Fruit fly (Drosophila melanogaster) whole organism, embryonic: Measurements from ENCODE around the gene mRpL19.

ENCODE experiments used
- BEAF-32 ChIP-seq: fragments of 200-800 bp; sonication (Bioruptor generic); optimal IDR thresholded peaks from 3 replicates; lab custom pipeline; 2017; ENCODE audit warnings: missing biosample characterization, missing genetic modification characterization, mild to moderate bottlenecking, moderate library complexity, missing genetic modification reagents
- Bteb2 ChIP-seq: fragments of 200-800 bp; sonication (Bioruptor generic); optimal IDR thresholded peaks from 2 replicates; lab custom pipeline; 2016; ENCODE audit warnings: missing biosample characterization, missing genetic modification characterization
- CG10147 ChIP-seq: fragments of 200-800 bp; sonication (Bioruptor generic); optimal IDR thresholded peaks from 2 replicates; lab custom pipeline; 2019; ENCODE audit warnings: missing biosample characterization, mild to moderate bottlenecking, missing genetic modification characterization, moderate library complexity
- CG10366 ChIP-seq: fragments of 200-800 bp; sonication (Bioruptor generic); IDR thresholded peaks from 2 replicates; pipeline ENCODE4 v1.3.6; 2022; ENCODE audit warnings: missing biosample characterization, missing genetic modification characterization
- CG11696 ChIP-seq: fragments of 200-800 bp; sonication (Bioruptor generic); IDR thresholded peaks from 2 replicates; pipeline ENCODE4 v1.3.6; 2022; ENCODE audit warnings: missing biosample characterization, missing genetic modification characterization
- CG12104 ChIP-seq: fragments of 200-800 bp; sonication (Bioruptor generic); optimal IDR thresholded peaks from 3 replicates; lab custom pipeline; 2016; ENCODE audit warnings: missing biosample characterization, missing genetic modification characterization
- CG12769 ChIP-seq: fragments of 200-800 bp; sonication (Bioruptor generic); optimal IDR thresholded peaks from 2 replicates; lab custom pipeline; 2019; ENCODE audit warnings: missing biosample characterization, mild to moderate bottlenecking, missing genetic modification characterization, moderate library complexity
- CG15696 ChIP-seq: fragments of 200-800 bp; sonication (Bioruptor generic); optimal IDR thresholded peaks from 2 replicates; lab custom pipeline; 2019; ENCODE audit warnings: missing biosample characterization, mild to moderate bottlenecking, missing genetic modification characterization, moderate library complexity
- CG16779 ChIP-seq: fragments of 200-800 bp; sonication (Bioruptor generic); IDR thresholded peaks from 2 replicates; pipeline ENCODE4 v1.3.6; 2022; ENCODE audit warnings: missing biosample characterization, missing genetic modification characterization
- CG17328 ChIP-seq: fragments of 200-800 bp; sonication (Bioruptor generic); IDR thresholded peaks from 2 replicates; pipeline ENCODE4 v1.3.6; 2022; ENCODE audit warnings: missing biosample characterization, missing genetic modification characterization
- CG17612 ChIP-seq: fragments of 200-800 bp; sonication (Bioruptor generic); IDR thresholded peaks from 2 replicates; pipeline ENCODE4 v1.3.6; 2022; ENCODE audit warnings: missing biosample characterization, missing genetic modification characterization
- CG18599 ChIP-seq: fragments of 200-800 bp; sonication (Bioruptor generic); optimal IDR thresholded peaks from 3 replicates; lab custom pipeline; 2017; ENCODE audit warnings: missing biosample characterization, missing genetic modification characterization, mild to moderate bottlenecking, moderate library complexity, missing genetic modification reagents
- CG18619 ChIP-seq: fragments of 200-800 bp; sonication (Bioruptor generic); optimal IDR thresholded peaks from 3 replicates; lab custom pipeline; 2017; ENCODE audit warnings: missing biosample characterization, mild to moderate bottlenecking, missing genetic modification characterization
- CG2120 ChIP-seq: fragments of 200-800 bp; sonication (Bioruptor generic); optimal IDR thresholded peaks from 3 replicates; lab custom pipeline; 2016; ENCODE audit warnings: missing biosample characterization, missing genetic modification characterization
- CG2202 ChIP-seq: fragments of 200-800 bp; sonication (Bioruptor generic); optimal IDR thresholded peaks from 2 replicates; lab custom pipeline; 2018; ENCODE audit warnings: missing biosample characterization, mild to moderate bottlenecking, missing genetic modification characterization
- CG2712 ChIP-seq: fragments of 200-800 bp; optimal IDR thresholded peaks from 3 replicates; lab custom pipeline; 2019; ENCODE audit warnings: missing biosample characterization, mild to moderate bottlenecking, missing genetic modification characterization, moderate library complexity
- CG2889 ChIP-seq: fragments of 200-800 bp; sonication (Bioruptor generic); IDR thresholded peaks from 3 replicates; pipeline ENCODE4 v1.3.6; 2022; ENCODE audit warnings: missing biosample characterization, missing genetic modification characterization
- CG4328 ChIP-seq: fragments of 200-800 bp; sonication (Bioruptor generic); optimal IDR thresholded peaks from 3 replicates; lab custom pipeline; 2017; ENCODE audit warnings: missing biosample characterization, missing genetic modification reagents, missing genetic modification characterization
- CG5953 ChIP-seq: fragments of 200-800 bp; sonication (Bioruptor generic); IDR thresholded peaks from 2 replicates; pipeline ENCODE4 v1.3.6; 2022; ENCODE audit warnings: missing biosample characterization, missing genetic modification characterization
- CG7372 ChIP-seq: fragments of 200-800 bp; sonication (Bioruptor generic); IDR thresholded peaks from 2 replicates; pipeline ENCODE4 v1.3.6; 2022; ENCODE audit warnings: missing biosample characterization, missing genetic modification characterization
- CG8478 ChIP-seq: fragments of >200 bp; optimal IDR thresholded peaks from 2 replicates; lab custom pipeline; 2018
- CG9609 ChIP-seq: fragments of 200-800 bp; sonication (Bioruptor generic); optimal IDR thresholded peaks from 3 replicates; lab custom pipeline; 2016; ENCODE audit warnings: missing biosample characterization, missing genetic modification characterization
- Deaf1 ChIP-seq: fragments of 200-800 bp; optimal IDR thresholded peaks from 3 replicates; lab custom pipeline; 2019; ENCODE audit warnings: missing biosample characterization, mild to moderate bottlenecking, missing genetic modification characterization, moderate library complexity
- Ets97D ChIP-seq: fragments of 200-800 bp; sonication (Bioruptor generic); optimal IDR thresholded peaks from 3 replicates; lab custom pipeline; 2016; ENCODE audit warnings: missing biosample characterization, missing genetic modification characterization
- Gug ChIP-seq: fragments of 200-800 bp; sonication (Bioruptor generic); IDR thresholded peaks from 4 replicates; pipeline ENCODE4 v1.3.6; 2022; ENCODE audit warnings: missing biosample characterization, missing genetic modification characterization
- HLHmδ ChIP-seq: fragments of 200-800 bp; sonication (Bioruptor generic); optimal IDR thresholded peaks from 2 replicates; lab custom pipeline; 2018; ENCODE audit warnings: missing biosample characterization, mild to moderate bottlenecking, missing genetic modification characterization, moderate library complexity
- Hmr ChIP-seq: fragments of 200-800 bp; sonication (Bioruptor generic); optimal IDR thresholded peaks from 3 replicates; lab custom pipeline; 2017; ENCODE audit warnings: mild to moderate bottlenecking, missing biosample characterization, missing genetic modification reagents, missing genetic modification characterization
- Lpt ChIP-seq: fragments of >200 bp; optimal IDR thresholded peaks from 2 replicates; lab custom pipeline; 2018; ENCODE audit warnings: missing biosample characterization, missing genetic modification characterization
- Nf-YA ChIP-seq: fragments of 200-800 bp; sonication (Bioruptor generic); IDR thresholded peaks from 2 replicates; pipeline ENCODE4 v1.3.6; 2022; ENCODE audit warnings: missing biosample characterization, missing genetic modification characterization
- Opbp ChIP-seq: fragments of 200-800 bp; sonication (Bioruptor generic); IDR thresholded peaks from 3 replicates; pipeline ENCODE4 v1.3.6; 2022; ENCODE audit warnings: missing biosample characterization, missing genetic modification characterization; ENCODE audit not compliant: partially characterized antibody
- Optix ChIP-seq: fragments of 200-800 bp; sonication (Bioruptor generic); IDR thresholded peaks from 3 replicates; pipeline ENCODE4 v1.3.6; 2022; ENCODE audit warnings: missing biosample characterization, missing genetic modification characterization
- Sox100B ChIP-seq: fragments of 200-800 bp; sonication (Bioruptor generic); optimal IDR thresholded peaks from 3 replicates; lab custom pipeline; 2018; ENCODE audit warnings: missing biosample characterization, mild to moderate bottlenecking, missing genetic modification characterization
- Sry-β ChIP-seq: fragments of 200-800 bp; sonication (Bioruptor generic); optimal IDR thresholded peaks from 2 replicates; lab custom pipeline; 2018; ENCODE audit warnings: missing biosample characterization, mild to moderate bottlenecking, missing genetic modification characterization, moderate library complexity
- cato ChIP-seq: fragments of 200-800 bp; sonication (Bioruptor generic); optimal IDR thresholded peaks from 2 replicates; lab custom pipeline; 2016; ENCODE audit warnings: missing biosample characterization, missing genetic modification characterization, borderline replicate concordance
- caup ChIP-seq: fragments of 200-800 bp; sonication (Bioruptor generic); optimal IDR thresholded peaks from 3 replicates; lab custom pipeline; 2017; ENCODE audit warnings: missing biosample characterization, mild to moderate bottlenecking, missing genetic modification characterization, moderate library complexity; ENCODE audit not compliant: severe bottlenecking
- danr ChIP-seq: fragments of 200-800 bp; sonication (Bioruptor generic); IDR thresholded peaks from 2 replicates; pipeline ENCODE4 v1.3.6; 2022; ENCODE audit warnings: missing biosample characterization, missing genetic modification characterization
- dati ChIP-seq: fragments of 200-800 bp; sonication (Bioruptor generic); IDR thresholded peaks from 2 replicates; pipeline ENCODE4 v1.3.6; 2022; ENCODE audit warnings: missing biosample characterization, missing genetic modification characterization
- jumu ChIP-seq: fragments of 200-800 bp; sonication (Bioruptor generic); optimal IDR thresholded peaks from 3 replicates; lab custom pipeline; 2016; ENCODE audit warnings: missing biosample characterization, missing genetic modification characterization
- lab ChIP-seq: fragments of 200-800 bp; sonication (Bioruptor generic); optimal IDR thresholded peaks from 3 replicates; lab custom pipeline; 2017; ENCODE audit warnings: missing biosample characterization, missing genetic modification characterization, mild to moderate bottlenecking, moderate library complexity, missing genetic modification reagents
- lmd ChIP-seq: fragments of 200-800 bp; sonication (Bioruptor generic); IDR thresholded peaks from 2 replicates; pipeline ENCODE4 v1.3.6; 2022; ENCODE audit warnings: missing biosample characterization, missing genetic modification characterization
- psq ChIP-seq: fragments of 200-800 bp; sonication (Bioruptor generic); optimal IDR thresholded peaks from 2 replicates; lab custom pipeline; 2017; ENCODE audit warnings: missing biosample characterization, missing genetic modification characterization
- ro ChIP-seq: fragments of 200-800 bp; sonication (Bioruptor generic); IDR thresholded peaks from 2 replicates; pipeline ENCODE4 v1.3.6; 2022; ENCODE audit warnings: missing biosample characterization, missing genetic modification characterization
- run ChIP-seq: fragments of 200-800 bp; sonication (Bioruptor generic); optimal IDR thresholded peaks from 3 replicates; lab custom pipeline; 2018; ENCODE audit warnings: missing biosample characterization, mild to moderate bottlenecking, missing genetic modification characterization
- salm ChIP-seq: fragments of 200-800 bp; sonication (Bioruptor generic); optimal IDR thresholded peaks from 2 replicates; lab custom pipeline; 2018; ENCODE audit warnings: missing biosample characterization, mild to moderate bottlenecking, missing genetic modification characterization
- sob ChIP-seq: fragments of 200-800 bp; sonication (Bioruptor generic); IDR thresholded peaks from 2 replicates; pipeline ENCODE4 v1.3.6; 2022; ENCODE audit warnings: missing biosample characterization, missing genetic modification characterization
- tap ChIP-seq: fragments of 200-800 bp; optimal IDR thresholded peaks from 3 replicates; lab custom pipeline; 2019; ENCODE audit warnings: missing biosample characterization, mild to moderate bottlenecking, missing genetic modification characterization, moderate library complexity
- tio ChIP-seq: fragments of 200-800 bp; sonication (Bioruptor generic); optimal IDR thresholded peaks from 2 replicates; lab custom pipeline; 2017; ENCODE audit warnings: missing biosample characterization, missing genetic modification characterization, inconsistent platforms
- toy ChIP-seq: fragments of 200-800 bp; sonication (Bioruptor generic); IDR thresholded peaks from 2 replicates; pipeline ENCODE4 v1.3.6; 2022; ENCODE audit warnings: missing biosample characterization, missing genetic modification characterization
- tup ChIP-seq: fragments of 200-800 bp; sonication (Bioruptor generic); optimal IDR thresholded peaks from 2 replicates; lab custom pipeline; 2016; ENCODE audit warnings: missing biosample characterization, mild to moderate bottlenecking, missing genetic modification characterization, moderate library complexity
- usp ChIP-seq: fragments of >200 bp; optimal IDR thresholded peaks from 2 replicates; lab custom pipeline; 2017; ENCODE audit warnings: missing biosample characterization, missing genetic modification characterization

The mRpL19 gene

DNA sequence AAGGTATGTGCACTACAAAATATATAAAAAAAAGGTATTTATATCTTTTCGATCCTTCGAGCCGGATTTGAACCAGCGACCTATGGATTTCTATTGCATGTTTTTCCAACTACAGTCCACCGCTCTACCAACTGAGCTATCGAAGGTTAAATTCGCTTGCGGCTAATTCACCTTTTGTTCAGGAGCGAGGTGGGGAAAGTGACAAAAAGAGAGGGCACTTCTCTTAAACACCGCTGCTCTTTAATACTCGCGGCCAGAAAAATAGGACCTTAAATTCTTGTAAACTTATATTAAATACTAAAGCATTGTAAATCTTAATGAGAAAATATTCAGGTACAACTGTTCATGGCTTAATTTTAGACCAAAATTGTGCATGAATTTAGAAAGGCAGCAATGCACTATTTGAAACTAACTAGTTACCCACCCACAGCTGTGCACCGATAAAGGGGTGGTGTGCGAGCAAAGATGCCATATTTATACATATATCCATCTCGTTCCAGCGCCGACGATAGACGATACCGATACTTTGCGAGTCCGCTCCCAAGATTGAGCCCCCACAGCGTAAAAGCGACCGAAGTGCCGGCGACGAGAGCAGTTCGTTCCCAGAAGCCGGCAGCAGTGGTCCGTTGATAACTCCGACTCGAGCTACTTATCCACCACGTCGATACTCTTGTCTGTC lies 4.7 kb upstream of the mRpL19 start:
- TF ChIP-seq CG11696 (GFP tag; lab: Robert Waterston, UW) (peak; percentile 100), CG18619 (GFP tag; lab: Kevin White, UChicago) (peak; percentile 97), CG8478 (lab: Kevin White, UChicago) (no peak), tio (GFP tag; lab: Kevin White, UChicago) (peak; percentile 95), CG16779 (GFP tag; lab: Robert Waterston, UW) (peak; percentile 96), Lpt (GFP tag; lab: Kevin White, UChicago) (no peak), Sry-β (peak; percentile 74), dati (GFP tag; lab: Robert Waterston, UW) (peak; percentile 94), CG2889 (peak; percentile 88), Ets97D (GFP tag; lab: Kevin White, UChicago) (peak; percentile 92), sob (GFP tag; lab: Robert Waterston, UW) (peak; percentile 97), Deaf1 (tag; lab: Kevin White, UChicago) (peak; percentile 95), ro (GFP tag; lab: Robert Waterston, UW) (peak; percentile 87), tap (peak; percentile 98), CG10366 (GFP tag; lab: Robert Waterston, UW) (peak; percentile 96), CG2712 (peak; percentile 99), salm (peak; percentile 96), CG15696 (tag; lab: Kevin White, UChicago) (peak; percentile 93), caup (GFP tag; lab: Kevin White, UChicago) (peak; percentile 98), tup (GFP tag; lab: Kevin White, UChicago) (peak; percentile 97), toy (peak; percentile 81), CG12769 (tag; lab: Kevin White, UChicago) (peak; percentile 99), CG10147 (GFP tag; lab: Kevin White, UChicago) (peak; percentile 97), CG12104 (GFP tag; lab: Kevin White, UChicago) (peak; percentile 96), lab (GFP tag; lab: Kevin White, UChicago) (peak; percentile 99), cato (GFP tag; lab: Kevin White, UChicago) (peak; percentile 93), Nf-YA (GFP tag; lab: Robert Waterston, UW) (peak; percentile 96), Sox100B (peak; percentile 95), usp (GFP tag; lab: Kevin White, UChicago) (no peak), BEAF-32 (GFP tag; lab: Kevin White, UChicago) (peak; percentile 72), Bteb2 (GFP tag; lab: Kevin White, UChicago) (peak; percentile 97), psq (GFP tag; lab: Kevin White, UChicago) (peak; percentile 88), HLHmδ (GFP tag; lab: Kevin White, UChicago) (peak; percentile 60), CG17612 (GFP tag; lab: Robert Waterston, UW) (peak; percentile 90), Opbp (peak; percentile 96), run (tag; lab: Kevin White, UChicago) (peak; percentile 97), jumu (GFP tag; lab: Kevin White, UChicago) (peak; percentile 97), Optix (GFP tag; lab: Robert Waterston, UW) (peak; percentile 95), CG2202 (tag; lab: Kevin White, UChicago) (peak; percentile 98), CG4328 (GFP tag; lab: Kevin White, UChicago) (peak; percentile 96), CG17328 (peak; percentile 98), lmd (GFP tag; lab: Robert Waterston, UW) (peak; percentile 94), CG5953 (GFP tag; lab: Robert Waterston, UW) (peak; percentile 95), Hmr (GFP tag; lab: Kevin White, UChicago) (peak; percentile 99), Gug (GFP tag; lab: Robert Waterston, UW) (peak; percentile 92), CG7372 (GFP tag; lab: Robert Waterston, UW) (peak; percentile 91), CG9609 (peak; percentile 95), danr (GFP tag; lab: Robert Waterston, UW) (peak; percentile 89), CG2120 (GFP tag; lab: Kevin White, UChicago) (peak; percentile 99), CG18599 (peak; percentile 99)
